Fruit fly (Drosophila melanogaster) whole organism, embryonic: ENCODE results near the gene IntS10.

Experiments
- CG10543 ChIP-seq: fragments of 200-800 bp; sonication (Bioruptor generic); optimal IDR thresholded peaks from 3 replicates; lab custom pipeline; 2017; ENCODE audit warnings: missing biosample characterization, mild to moderate bottlenecking, missing genetic modification characterization, moderate library complexity
- CG10654 ChIP-seq: fragments of 200-800 bp; sonication (Bioruptor generic); optimal IDR thresholded peaks from 2 replicates; lab custom pipeline; 2016; ENCODE audit warnings: missing biosample characterization, missing genetic modification characterization
- CG10959 ChIP-seq: fragments of 200-800 bp; sonication (Bioruptor generic); IDR thresholded peaks from 2 replicates; pipeline ENCODE4 v1.3.6; 2022; ENCODE audit warnings: missing biosample characterization, missing genetic modification characterization
- CG11247 ChIP-seq: fragments of 200-800 bp; sonication (Bioruptor generic); IDR thresholded peaks from 2 replicates; pipeline ENCODE4 v1.3.6; 2022; ENCODE audit warnings: missing biosample characterization, missing genetic modification characterization
- CG12769 ChIP-seq: fragments of 200-800 bp; sonication (Bioruptor generic); optimal IDR thresholded peaks from 2 replicates; lab custom pipeline; 2019; ENCODE audit warnings: missing biosample characterization, mild to moderate bottlenecking, missing genetic modification characterization, moderate library complexity
- CG13296 ChIP-seq: fragments of 200-800 bp; sonication (Bioruptor generic); optimal IDR thresholded peaks from 3 replicates; lab custom pipeline; 2018; ENCODE audit warnings: missing biosample characterization, mild to moderate bottlenecking, missing genetic modification characterization
- CG14050 ChIP-seq: fragments of 200-800 bp; sonication (Bioruptor generic); IDR thresholded peaks from 3 replicates; pipeline ENCODE4 v1.3.6; 2022; ENCODE audit warnings: missing biosample characterization, missing genetic modification characterization
- CG15601 ChIP-seq: fragments of 200-800 bp; sonication (Bioruptor generic); optimal IDR thresholded peaks from 3 replicates; lab custom pipeline; 2019; ENCODE audit warnings: missing biosample characterization, mild to moderate bottlenecking, missing genetic modification characterization, moderate library complexity
- CG1647 ChIP-seq: fragments of 200-800 bp; sonication (Bioruptor generic); optimal IDR thresholded peaks from 3 replicates; lab custom pipeline; 2016; ENCODE audit warnings: missing biosample characterization, missing genetic modification characterization
- CG17328 ChIP-seq: fragments of 200-800 bp; sonication (Bioruptor generic); IDR thresholded peaks from 2 replicates; pipeline ENCODE4 v1.3.6; 2022; ENCODE audit warnings: missing biosample characterization, missing genetic modification characterization
- CG3065 ChIP-seq: fragments of 200-800 bp; sonication (Bioruptor generic); optimal IDR thresholded peaks from 2 replicates; lab custom pipeline; 2016; ENCODE audit warnings: missing biosample characterization, missing genetic modification characterization
- CG32772 ChIP-seq: fragments of 200-800 bp; sonication (Bioruptor generic); IDR thresholded peaks from 2 replicates; pipeline ENCODE4 v1.3.6; 2022; ENCODE audit warnings: missing biosample characterization, missing genetic modification characterization
- CG42726 ChIP-seq: fragments of 200-800 bp; sonication (Bioruptor generic); IDR thresholded peaks from 2 replicates; pipeline ENCODE4 v1.3.6; 2022; ENCODE audit warnings: missing biosample characterization, missing genetic modification characterization; ENCODE audit not compliant: partially characterized antibody
- CG4282 ChIP-seq: fragments of 200-800 bp; sonication (Bioruptor generic); optimal IDR thresholded peaks from 2 replicates; lab custom pipeline; 2016; ENCODE audit warnings: missing biosample characterization, missing genetic modification characterization
- CG4404 ChIP-seq: fragments of 200-800 bp; sonication (Bioruptor generic); IDR thresholded peaks from 2 replicates; pipeline ENCODE4 v1.3.6; 2022; ENCODE audit warnings: missing biosample characterization, missing genetic modification characterization
- CG4617 ChIP-seq: fragments of 200-800 bp; sonication (Bioruptor generic); optimal IDR thresholded peaks from 3 replicates; lab custom pipeline; 2016; ENCODE audit warnings: missing biosample characterization, missing genetic modification characterization, borderline replicate concordance
- CG6254 ChIP-seq: fragments of 200-800 bp; sonication (Bioruptor generic); optimal IDR thresholded peaks from 3 replicates; lab custom pipeline; 2017; ENCODE audit warnings: mild to moderate bottlenecking, missing biosample characterization, missing genetic modification reagents, missing genetic modification characterization
- CG6683 ChIP-seq: fragments of 200-800 bp; sonication (Bioruptor generic); optimal IDR thresholded peaks from 2 replicates; lab custom pipeline; 2017; ENCODE audit warnings: missing biosample characterization, mild to moderate bottlenecking, missing genetic modification characterization, missing genetic modification reagents
- CG7357 ChIP-seq: fragments of 200-800 bp; sonication (Bioruptor generic); IDR thresholded peaks from 3 replicates; pipeline ENCODE4 v1.3.6; 2022; ENCODE audit warnings: missing biosample characterization, missing genetic modification characterization
- CG8478 ChIP-seq: fragments of >200 bp; optimal IDR thresholded peaks from 2 replicates; lab custom pipeline; 2018
- D19B ChIP-seq: fragments of 200-800 bp; sonication (Bioruptor generic); optimal IDR thresholded peaks from 2 replicates; lab custom pipeline; 2017; ENCODE audit warnings: missing biosample characterization, mild to moderate bottlenecking, missing genetic modification characterization
- Drgx ChIP-seq: fragments of 200-800 bp; sonication (Bioruptor generic); IDR thresholded peaks from 2 replicates; pipeline ENCODE4 v1.3.6; 2022; ENCODE audit warnings: missing biosample characterization, missing genetic modification characterization
- E2f1 ChIP-seq: fragments of 200-800 bp; sonication (Bioruptor generic); IDR thresholded peaks from 2 replicates; pipeline ENCODE4 v1.3.6; 2022; ENCODE audit warnings: missing biosample characterization, missing genetic modification characterization
- Gsc ChIP-seq: fragments of 200-800 bp; sonication (Bioruptor generic); IDR thresholded peaks from 2 replicates; pipeline ENCODE4 v1.3.6; 2022; ENCODE audit warnings: missing biosample characterization, missing genetic modification characterization
- HLH3B ChIP-seq: fragments of 200-800 bp; sonication (Bioruptor generic); IDR thresholded peaks from 2 replicates; pipeline ENCODE4 v1.3.6; 2022; ENCODE audit warnings: missing biosample characterization, missing genetic modification characterization
- Hsf ChIP-seq: fragments of 200-800 bp; sonication (Bioruptor generic); optimal IDR thresholded peaks from 3 replicates; lab custom pipeline; 2016; ENCODE audit warnings: missing biosample characterization, missing genetic modification characterization
- Mes4 ChIP-seq: fragments of 200-800 bp; sonication (Bioruptor generic); optimal IDR thresholded peaks from 2 replicates; lab custom pipeline; 2016; ENCODE audit warnings: missing biosample characterization, missing genetic modification characterization
- Optix ChIP-seq: fragments of 200-800 bp; sonication (Bioruptor generic); IDR thresholded peaks from 3 replicates; pipeline ENCODE4 v1.3.6; 2022; ENCODE audit warnings: missing biosample characterization, missing genetic modification characterization
- Poxn ChIP-seq: fragments of 200-800 bp; sonication (Bioruptor generic); IDR thresholded peaks from 2 replicates; pipeline ENCODE4 v1.3.6; 2022; ENCODE audit warnings: missing biosample characterization, missing genetic modification characterization
- Ravus ChIP-seq: fragments of 200-800 bp; sonication (Bioruptor generic); IDR thresholded peaks from 2 replicates; pipeline ENCODE4 v1.3.6; 2022; ENCODE audit warnings: missing biosample characterization, missing genetic modification characterization
- Trl ChIP-seq, 3 experiments: fragments of >200 bp in 2 of 3; fragments of 200-800 bp in 1 of 3; sonication (Bioruptor generic) in 1 of 3; optimal IDR thresholded peaks; 2 replicates in 1 of 3; 3 replicates in 2 of 3; lab custom pipeline; 2016 to 2017; ENCODE audit warnings: missing biosample characterization in 1 of 3, missing genetic modification characterization in 1 of 3
- abd-A ChIP-seq: fragments of 200-800 bp; sonication (Bioruptor generic); optimal IDR thresholded peaks from 3 replicates; lab custom pipeline; 2019; ENCODE audit warnings: missing biosample characterization, mild to moderate bottlenecking, missing genetic modification characterization, moderate library complexity
- bigmax ChIP-seq: fragments of 200-800 bp; sonication (Bioruptor generic); optimal IDR thresholded peaks from 2 replicates; lab custom pipeline; 2018; ENCODE audit warnings: missing biosample characterization, mild to moderate bottlenecking, missing genetic modification characterization
- dimm ChIP-seq: fragments of 200-800 bp; sonication (Bioruptor generic); IDR thresholded peaks from 2 replicates; pipeline ENCODE4 v1.3.6; 2022; ENCODE audit warnings: missing biosample characterization, missing genetic modification characterization
- fd64A ChIP-seq: fragments of 200-800 bp; sonication (Bioruptor generic); optimal IDR thresholded peaks from 3 replicates; lab custom pipeline; 2018; ENCODE audit warnings: missing biosample characterization, mild to moderate bottlenecking, missing genetic modification characterization
- hkb ChIP-seq, 2 experiments: fragments of 200-800 bp in 1 of 2; fragments of >200 bp in 1 of 2; sonication (Bioruptor generic) in 1 of 2; IDR thresholded peaks in 1 of 2; optimal IDR thresholded peaks in 1 of 2; 2 replicates each; pipeline versions ENCODE4 v1.3.6 to Lab custom; 2017 to 2022; ENCODE audit warnings: missing biosample characterization in 1 of 2, missing genetic modification characterization in 1 of 2
- kni ChIP-seq: fragments of 200-800 bp; sonication (Bioruptor generic); optimal IDR thresholded peaks from 3 replicates; lab custom pipeline; 2017; ENCODE audit warnings: mild to moderate bottlenecking, missing biosample characterization, missing genetic modification reagents, missing genetic modification characterization
- knrl ChIP-seq: fragments of 200-800 bp; sonication (Bioruptor generic); IDR thresholded peaks from 3 replicates; pipeline ENCODE4 v1.3.6; 2022; ENCODE audit warnings: missing biosample characterization, missing genetic modification characterization; ENCODE audit not compliant: partially characterized antibody
- luna ChIP-seq: fragments of 200-800 bp; sonication (Bioruptor generic); optimal IDR thresholded peaks from 2 replicates; lab custom pipeline; 2016; ENCODE audit warnings: missing biosample characterization, missing genetic modification characterization
- maf-S ChIP-seq: fragments of 200-800 bp; sonication (Bioruptor generic); optimal IDR thresholded peaks from 2 replicates; lab custom pipeline; 2016; ENCODE audit warnings: missing biosample characterization, missing genetic modification characterization
- nerfin-2 ChIP-seq: fragments of 200-800 bp; sonication (Bioruptor generic); IDR thresholded peaks from 2 replicates; pipeline ENCODE4 v1.3.6; 2022; ENCODE audit warnings: missing biosample characterization, missing genetic modification characterization; ENCODE audit not compliant: partially characterized antibody
- peb ChIP-seq: fragments of 200-800 bp; sonication (Bioruptor generic); IDR thresholded peaks from 2 replicates; pipeline ENCODE4 v1.3.6; 2022; ENCODE audit warnings: missing biosample characterization, missing genetic modification characterization
- scrt ChIP-seq: fragments of 200-800 bp; sonication (Bioruptor generic); optimal IDR thresholded peaks from 2 replicates; lab custom pipeline; 2018; ENCODE audit warnings: missing biosample characterization, mild to moderate bottlenecking, missing genetic modification characterization, moderate library complexity
- sens ChIP-seq: fragments of 200-800 bp; sonication (Bioruptor generic); peaks from one replicate; lab custom pipeline; 2016; ENCODE audit warnings: missing biosample characterization, missing genetic modification characterization
- sim ChIP-seq: fragments of 200-800 bp; sonication (Bioruptor generic); IDR thresholded peaks from 2 replicates; pipeline ENCODE4 v1.3.6; 2022; ENCODE audit warnings: missing biosample characterization, missing genetic modification characterization
- tgo ChIP-seq: fragments of 200-800 bp; sonication (Bioruptor generic); IDR thresholded peaks from 3 replicates; pipeline ENCODE4 v1.3.6; 2022; ENCODE audit warnings: missing biosample characterization, missing genetic modification characterization
- tup ChIP-seq: fragments of 200-800 bp; sonication (Bioruptor generic); optimal IDR thresholded peaks from 2 replicates; lab custom pipeline; 2016; ENCODE audit warnings: missing biosample characterization, mild to moderate bottlenecking, missing genetic modification characterization, moderate library complexity
- unpg ChIP-seq: fragments of 200-800 bp; sonication (Bioruptor generic); optimal IDR thresholded peaks from 3 replicates; lab custom pipeline; 2018; ENCODE audit warnings: missing biosample characterization, mild to moderate bottlenecking, missing genetic modification characterization, moderate library complexity
- vvl ChIP-seq: fragments of 200-800 bp; sonication (Bioruptor generic); IDR thresholded peaks from 2 replicates; pipeline ENCODE4 v1.3.6; 2022; ENCODE audit warnings: missing biosample characterization, missing genetic modification characterization

IntS10 gene

DNA sequence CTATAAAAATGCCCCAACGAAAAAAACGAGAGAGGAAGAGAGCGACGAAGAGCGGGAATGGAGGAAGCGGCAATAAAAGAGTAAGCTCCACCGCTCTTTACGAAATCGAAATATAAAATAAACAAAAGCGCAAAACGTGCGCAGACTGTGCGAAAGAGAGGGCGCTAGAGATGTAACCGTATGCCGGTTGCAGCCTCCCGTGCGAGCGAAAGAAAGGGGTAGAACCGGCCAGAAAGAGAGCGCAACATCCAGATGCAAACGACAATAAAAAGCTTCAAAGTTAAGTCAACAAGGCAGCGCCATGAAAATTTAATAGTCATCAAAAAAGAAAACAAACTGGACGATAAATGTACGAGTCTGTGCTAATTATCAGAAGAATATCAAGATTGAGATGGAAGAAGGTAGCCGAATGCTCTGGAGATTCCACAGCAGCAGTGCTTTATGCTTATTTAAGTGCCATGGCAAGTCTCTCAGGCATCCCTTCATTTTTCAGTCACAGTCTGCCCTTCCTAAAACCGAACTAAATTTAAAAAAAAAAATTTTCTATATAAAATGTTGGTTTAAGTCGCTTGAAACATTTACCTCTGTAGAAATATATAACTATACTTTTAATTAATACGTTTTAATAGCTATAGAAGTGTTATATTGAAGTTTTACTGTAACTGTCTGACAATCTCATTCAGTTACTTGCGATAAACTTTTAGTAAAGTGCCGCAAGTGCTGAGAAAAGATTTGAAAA lies 40.6 kb upstream of the IntS10 start (continued):
- TF ChIP-seq E2f1 (peak; percentile 69), sens (GFP tag; lab: Kevin White, UChicago) (peak; percentile 80), CG10959 (GFP tag; lab: Robert Waterston, UW) (no peak), CG10543 (GFP tag; lab: Kevin White, UChicago) (peak; percentile 77), maf-S (GFP tag; lab: Kevin White, UChicago) (peak; percentile 15), CG8478 (no peak), kni (peak; percentile 49), hkb (optimal IDR thresholded peaks at IDR 0.05; lab: Kevin White, UChicago) (no peak), hkb (GFP tag; IDR thresholded peaks at IDR 0.05; lab: Robert Waterston, UW) (peak; percentile 64), CG3065 (GFP tag; lab: Kevin White, UChicago) (peak; percentile 43), Gsc (no peak), CG4617 (GFP tag; lab: Kevin White, UChicago) (no peak), Hsf (GFP tag; lab: Kevin White, UChicago) (peak; percentile 50), knrl (GFP tag; lab: Robert Waterston, UW) (no peak), bigmax (no peak), CG12769 (tag; lab: Kevin White, UChicago) (peak; percentile 32), Trl (optimal IDR thresholded peaks at IDR 0.05; lab: Kevin White, UChicago) (peak; percentile 80 to 94), Trl (GFP tag; optimal IDR thresholded peaks at IDR 0.05; lab: Kevin White, UChicago) (no peak), peb (GFP tag; lab: Robert Waterston, UW) (peak; percentile 56), tup (GFP tag; lab: Kevin White, UChicago) (no peak), CG42726 (GFP tag; lab: Robert Waterston, UW) (no peak), sim (GFP tag; lab: Robert Waterston, UW) (no peak), Optix (GFP tag; lab: Robert Waterston, UW) (no peak), CG6254 (GFP tag; lab: Kevin White, UChicago) (peak; percentile 15), Ravus (GFP tag; lab: Robert Waterston, UW) (peak; percentile 40), CG13296 (GFP tag; lab: Kevin White, UChicago) (peak; percentile 77), CG6683 (GFP tag; lab: Kevin White, UChicago) (peak; percentile 23), D19B (GFP tag; lab: Kevin White, UChicago) (peak; percentile 64), abd-A (tag; lab: Kevin White, UChicago) (peak; percentile 96), HLH3B (GFP tag; lab: Robert Waterston, UW) (peak; percentile 77), Drgx (GFP tag; lab: Robert Waterston, UW) (peak; percentile 32), CG14050 (GFP tag; lab: Robert Waterston, UW) (peak; percentile 40; the same call in 1 of the 3 replicates), CG15601 (peak; percentile 76), CG4404 (GFP tag; lab: Robert Waterston, UW) (no peak), luna (GFP tag; lab: Kevin White, UChicago) (no peak), scrt (GFP tag; lab: Kevin White, UChicago) (peak; percentile 52), CG32772 (GFP tag; lab: Robert Waterston, UW) (peak; percentile 76), fd64A (GFP tag; lab: Kevin White, UChicago) (peak; percentile 38), nerfin-2 (GFP tag; lab: Robert Waterston, UW) (no peak), unpg (GFP tag; lab: Kevin White, UChicago) (peak; percentile 82), CG1647 (GFP tag; lab: Kevin White, UChicago) (no peak), dimm (GFP tag; lab: Robert Waterston, UW) (peak; percentile 50; the same call in 1 of the 2 replicates), CG4282 (GFP tag; lab: Kevin White, UChicago) (no peak), tgo (peak; percentile 76), vvl (GFP tag; lab: Robert Waterston, UW) (peak; percentile 82), CG10654 (GFP tag; lab: Kevin White, UChicago) (peak; percentile 35), CG17328 (peak; percentile 79), CG7357 (GFP tag; lab: Robert Waterston, UW) (peak; percentile 62; the same call in 1 of the 3 replicates), Mes4 (GFP tag; lab: Kevin White, UChicago) (no peak), CG11247 (GFP tag; lab: Robert Waterston, UW) (peak; percentile 71), Poxn (no peak)
